Worm (Caenorhabditis elegans) whole organism, young adult: ENCODE data around the gene cah-1.

Experiments used
- B0035.1 ChIP-seq: sonication (generic microtip); optimal IDR thresholded peaks from 2 replicates; lab custom pipeline; 2016; ENCODE audit warnings: missing genetic modification characterization, mild to moderate bottlenecking, missing compliant biosample characterization, missing genotype, missing genetic modification reagents
- D2030.7 ChIP-seq: fragments of 200-800 bp; sonication (Bioruptor generic); IDR thresholded peaks from 2 replicates; pipeline ENCODE4 v1.3.6; 2022; ENCODE audit warnings: missing genetic modification reagents, missing genetic modification characterization, missing compliant biosample characterization
- F10E7.11 ChIP-seq: sonication (generic microtip); optimal IDR thresholded peaks from 2 replicates; lab custom pipeline; 2017; ENCODE audit warnings: mild to moderate bottlenecking, missing genetic modification characterization, moderate library complexity, missing compliant biosample characterization
- F33H1.4 ChIP-seq: fragments of 200-800 bp; sonication (Bioruptor generic); IDR thresholded peaks from 2 replicates; pipeline ENCODE4 v1.3.6; 2022; ENCODE audit warnings: missing genetic modification reagents, missing genetic modification characterization, missing compliant biosample characterization
- F37B4.10 ChIP-seq: fragments of 200-800 bp; sonication (Bioruptor generic); IDR thresholded peaks from 2 replicates; pipeline ENCODE4 v1.3.6; 2022; ENCODE audit warnings: missing genetic modification characterization, missing compliant biosample characterization
- F39B2.1 ChIP-seq: fragments of 200-800 bp; sonication (Bioruptor generic); IDR thresholded peaks from 2 replicates; pipeline ENCODE4 v1.3.6; 2022; ENCODE audit warnings: missing genetic modification reagents, missing genetic modification characterization, missing compliant biosample characterization
- F57A8.1 ChIP-seq: fragments of 200-800 bp; sonication (Bioruptor generic); optimal IDR thresholded peaks from 2 replicates; lab custom pipeline; 2018; ENCODE audit warnings: mild to moderate bottlenecking, missing genetic modification characterization, moderate library complexity, missing compliant biosample characterization
- F57C9.4 ChIP-seq: sonication (generic microtip); optimal IDR thresholded peaks from 2 replicates; lab custom pipeline; 2017; ENCODE audit warnings: mild to moderate bottlenecking, missing genetic modification characterization, missing compliant biosample characterization
- T07F8.4 ChIP-seq: sonication (generic microtip); optimal IDR thresholded peaks from 2 replicates; lab custom pipeline; 2016; ENCODE audit warnings: mild to moderate bottlenecking, missing genetic modification characterization, moderate library complexity, missing compliant biosample characterization
- Y53G8AR.9 ChIP-seq: fragments of 200-800 bp; sonication (Bioruptor generic); conservative IDR thresholded peaks from 2 replicates; pipeline ENCODE4 v1.3.6; 2022; ENCODE audit warnings: missing genetic modification reagents, missing genetic modification characterization, missing compliant biosample characterization
- Y67H2A.10 ChIP-seq: fragments of 200-800 bp; sonication (Bioruptor generic); conservative IDR thresholded peaks from 2 replicates; pipeline ENCODE4 v1.3.6; 2022; ENCODE audit warnings: missing genetic modification reagents, missing genetic modification characterization, missing compliant biosample characterization
- Y79H2A.3 ChIP-seq: fragments of 200-800 bp; sonication (Bioruptor generic); conservative IDR thresholded peaks from 2 replicates; pipeline ENCODE4 v1.3.6; 2022; ENCODE audit warnings: missing genetic modification reagents, missing genetic modification characterization, missing compliant biosample characterization
- Y95B8A.8 ChIP-seq: fragments of 200-800 bp; sonication (Bioruptor generic); IDR thresholded peaks from 2 replicates; pipeline ENCODE4 v1.3.6; 2022; ENCODE audit warnings: missing genetic modification reagents, missing genetic modification characterization, missing compliant biosample characterization
- aptf-2 ChIP-seq: fragments of 200-800 bp; sonication (Bioruptor generic); conservative IDR thresholded peaks from 2 replicates; pipeline ENCODE4 v1.3.6; 2022; ENCODE audit warnings: missing genetic modification reagents, missing genetic modification characterization, missing compliant biosample characterization
- aptf-3 ChIP-seq: fragments of 200-800 bp; sonication (Bioruptor generic); IDR thresholded peaks from 2 replicates; pipeline ENCODE4 v1.3.6; 2022; ENCODE audit warnings: missing genetic modification characterization, missing compliant biosample characterization
- atf-7 ChIP-seq: sonication (generic microtip); optimal IDR thresholded peaks from 2 replicates; lab custom pipeline; 2017; ENCODE audit warnings: mild to moderate bottlenecking, missing genetic modification characterization, missing compliant biosample characterization
- athp-1 ChIP-seq: sonication (generic microtip); optimal IDR thresholded peaks from 2 replicates; lab custom pipeline; 2017; ENCODE audit warnings: mild to moderate bottlenecking, missing genetic modification characterization, missing compliant biosample characterization
- attf-3 ChIP-seq: fragments of 200-800 bp; sonication (Bioruptor generic); conservative IDR thresholded peaks from 2 replicates; pipeline ENCODE4 v1.3.6; 2022; ENCODE audit warnings: missing genetic modification reagents, missing genetic modification characterization, missing compliant biosample characterization
- ccch-3 ChIP-seq: fragments of 200-800 bp; sonication (Bioruptor generic); optimal IDR thresholded peaks from 2 replicates; lab custom pipeline; 2018; ENCODE audit warnings: mild to moderate bottlenecking, missing genetic modification characterization, missing compliant biosample characterization
- ceh-27 ChIP-seq: fragments of 200-800 bp; sonication (Bioruptor generic); optimal IDR thresholded peaks from 2 replicates; lab custom pipeline; 2018; ENCODE audit warnings: mild to moderate bottlenecking, missing genetic modification characterization, moderate library complexity, missing compliant biosample characterization
- ceh-58 ChIP-seq: fragments of 200-800 bp; sonication (Bioruptor generic); IDR thresholded peaks from 2 replicates; pipeline ENCODE4 v1.3.6; 2022; ENCODE audit warnings: missing genetic modification characterization, missing compliant biosample characterization
- ceh-79 ChIP-seq: sonication (generic microtip); optimal IDR thresholded peaks from 2 replicates; lab custom pipeline; 2017; ENCODE audit warnings: mild to moderate bottlenecking, missing genetic modification characterization, missing compliant biosample characterization
- dox-1 ChIP-seq: fragments of 200-800 bp; sonication (Bioruptor generic); IDR thresholded peaks from 2 replicates; pipeline ENCODE4 v1.3.6; 2022; ENCODE audit warnings: missing genetic modification reagents, missing genetic modification characterization, missing compliant biosample characterization
- dpl-1 ChIP-seq: fragments of 150-350 bp; optimal IDR thresholded peaks from 2 replicates; lab custom pipeline; 2014; ENCODE audit warnings: missing biosample characterization, missing genetic modification reagents, missing genetic modification characterization
- egl-44 ChIP-seq: fragments of 200-800 bp; sonication (Bioruptor generic); IDR thresholded peaks from 2 replicates; pipeline ENCODE4 v1.3.6; 2022; ENCODE audit warnings: missing genetic modification reagents, missing genetic modification characterization, missing compliant biosample characterization
- ekl-4 ChIP-seq: fragments of 200-800 bp; sonication (Bioruptor generic); IDR thresholded peaks from 2 replicates; pipeline ENCODE4 v1.3.6; 2022; ENCODE audit warnings: missing genetic modification reagents, missing genetic modification characterization, missing compliant biosample characterization
- fkh-3 ChIP-seq: sonication (generic microtip); optimal IDR thresholded peaks from 2 replicates; lab custom pipeline; 2016; ENCODE audit warnings: mild to moderate bottlenecking, missing genetic modification characterization, missing compliant biosample characterization
- gei-17 ChIP-seq: fragments of 200-800 bp; sonication (Bioruptor generic); optimal IDR thresholded peaks from 2 replicates; lab custom pipeline; 2018; ENCODE audit warnings: mild to moderate bottlenecking, missing genetic modification characterization, missing compliant biosample characterization
- hlh-26 ChIP-seq: fragments of 200-800 bp; sonication (Bioruptor generic); conservative IDR thresholded peaks from 2 replicates; pipeline ENCODE4 v1.3.6; 2022; ENCODE audit warnings: missing genetic modification reagents, missing genetic modification characterization, missing compliant biosample characterization
- lag-1 ChIP-seq: fragments of 200-800 bp; sonication (Bioruptor generic); IDR thresholded peaks from 2 replicates; pipeline ENCODE4 v1.3.6; 2022; ENCODE audit warnings: missing genetic modification reagents, missing genetic modification characterization, missing compliant biosample characterization
- lin-26 ChIP-seq: fragments of 200-800 bp; sonication (Bioruptor generic); IDR thresholded peaks from 2 replicates; pipeline ENCODE4 v1.3.6; 2022; ENCODE audit warnings: missing genetic modification reagents, missing genetic modification characterization, missing compliant biosample characterization
- lin-35 ChIP-seq, 3 experiments: fragments of 150-350 bp in 2 of 3; sonication (generic microtip) in 1 of 3; optimal IDR thresholded peaks; 2 replicates each; lab custom pipeline; 2014 to 2018; ENCODE audit warnings: missing biosample characterization in 3 of 3, missing genetic modification characterization in 3 of 3, missing genetic modification reagents in 3 of 3
- lin-54 ChIP-seq: fragments of 200-800 bp; sonication (Bioruptor generic); optimal IDR thresholded peaks from 2 replicates; lab custom pipeline; 2018; ENCODE audit warnings: mild to moderate bottlenecking, missing genetic modification characterization, missing compliant biosample characterization
- lir-1 ChIP-seq: fragments of 200-800 bp; sonication (Bioruptor generic); conservative IDR thresholded peaks from 2 replicates; pipeline ENCODE4 v1.3.6; 2022; ENCODE audit warnings: missing genetic modification reagents, missing genetic modification characterization, missing compliant biosample characterization
- mcd-1 ChIP-seq: fragments of 200-800 bp; sonication (Bioruptor generic); IDR thresholded peaks from 2 replicates; pipeline ENCODE4 v1.3.6; 2022; ENCODE audit warnings: missing genetic modification reagents, missing genetic modification characterization, missing compliant biosample characterization
- mes-4 ChIP-seq: sonication (generic microtip); optimal IDR thresholded peaks from 2 replicates; lab custom pipeline; 2016; ENCODE audit warnings: missing genotype, missing genetic modification characterization, missing compliant biosample characterization
- mxl-1 ChIP-seq: sonication (generic microtip); optimal IDR thresholded peaks from 2 replicates; lab custom pipeline; 2016; ENCODE audit warnings: missing genetic modification characterization, missing compliant biosample characterization
- nfya-1 ChIP-seq: sonication (generic microtip); optimal IDR thresholded peaks from 2 replicates; lab custom pipeline; 2017; ENCODE audit warnings: antibody characterized with exemption, missing compliant biosample characterization, missing genetic modification characterization, borderline replicate concordance; ENCODE audit not compliant: insufficient read depth
- nhr-179 ChIP-seq: sonication (generic microtip); optimal IDR thresholded peaks from 2 replicates; lab custom pipeline; 2016; ENCODE audit warnings: mild to moderate bottlenecking, missing genetic modification characterization, missing compliant biosample characterization
- nhr-27 ChIP-seq: fragments of 200-800 bp; sonication (Bioruptor generic); optimal IDR thresholded peaks from 2 replicates; lab custom pipeline; 2018; ENCODE audit warnings: mild to moderate bottlenecking, missing genetic modification characterization, moderate library complexity, missing compliant biosample characterization
- nhr-90 ChIP-seq: sonication (generic microtip); optimal IDR thresholded peaks from 2 replicates; lab custom pipeline; 2016; ENCODE audit warnings: missing genotype, mild to moderate bottlenecking, missing genetic modification characterization, missing compliant biosample characterization
- pbrm-1 ChIP-seq: fragments of 200-800 bp; sonication (Bioruptor generic); IDR thresholded peaks from 2 replicates; pipeline ENCODE4 v1.3.6; 2022; ENCODE audit warnings: missing genetic modification reagents, missing genetic modification characterization, missing compliant biosample characterization
- repo-1 ChIP-seq: sonication (generic microtip); optimal IDR thresholded peaks from 2 replicates; lab custom pipeline; 2017; ENCODE audit warnings: mild to moderate bottlenecking, missing genetic modification characterization, missing compliant biosample characterization
- rpc-1 ChIP-seq, 2 experiments: fragments of 150-350 bp in 1 of 2; sonication (generic microtip) in 1 of 2; optimal IDR thresholded peaks; 2 replicates each; lab custom pipeline; 2014 to 2018; ENCODE audit warnings: missing biosample characterization in 1 of 2, missing genetic modification characterization in 1 of 2, missing genetic modification reagents in 1 of 2, missing genotype in 1 of 2
- sea-2 ChIP-seq: fragments of 200-800 bp; sonication (Bioruptor generic); IDR thresholded peaks from 2 replicates; pipeline ENCODE4 v1.3.6; 2022; ENCODE audit warnings: missing genetic modification characterization, missing compliant biosample characterization
- tlf-1 ChIP-seq: fragments of 200-800 bp; sonication (Bioruptor generic); optimal IDR thresholded peaks from 2 replicates; lab custom pipeline; 2018; ENCODE audit warnings: mild to moderate bottlenecking, missing genetic modification characterization, missing compliant biosample characterization
- ztf-18 ChIP-seq: sonication (generic microtip); optimal IDR thresholded peaks from 2 replicates; lab custom pipeline; 2016; ENCODE audit warnings: missing genotype, mild to moderate bottlenecking, missing genetic modification characterization, missing compliant biosample characterization
- ztf-22 ChIP-seq: fragments of 200-800 bp; sonication (Bioruptor generic); optimal IDR thresholded peaks from 2 replicates; lab custom pipeline; 2018; ENCODE audit warnings: mild to moderate bottlenecking, missing genetic modification characterization, moderate library complexity, missing compliant biosample characterization
- ztf-26 ChIP-seq: sonication (generic microtip); optimal IDR thresholded peaks from 2 replicates; lab custom pipeline; 2017; ENCODE audit warnings: missing genetic modification characterization, missing compliant biosample characterization
- ztf-28 ChIP-seq: fragments of 200-800 bp; sonication (Bioruptor generic); IDR thresholded peaks from 2 replicates; pipeline ENCODE4 v1.3.6; 2022; ENCODE audit warnings: missing genetic modification reagents, missing genetic modification characterization, missing compliant biosample characterization

Gene cah-1

DNA sequence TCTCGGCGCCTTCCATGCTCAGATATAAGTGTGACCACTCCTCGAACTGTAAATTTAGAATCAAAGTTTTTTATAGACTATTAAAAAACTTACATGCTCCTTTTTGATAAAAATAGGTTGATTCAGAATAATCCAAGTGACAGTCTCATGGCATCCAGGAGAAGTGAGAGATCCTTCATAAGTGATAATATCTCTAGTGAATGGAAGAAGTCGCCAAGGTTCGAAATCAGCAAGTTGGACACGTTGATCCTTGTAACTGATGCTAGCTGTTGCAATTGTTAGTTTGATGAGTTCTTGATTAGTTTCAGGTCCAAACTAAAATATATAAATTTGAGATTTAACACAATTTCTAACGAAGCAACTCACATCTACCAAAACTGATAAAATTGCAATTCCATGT lies 2.1 kb downstream of the cah-1 start (continued):
- TF ChIP-seq Y79H2A.3 (GFP tag; lab: Robert Waterston, UW) (no peak), pbrm-1 (GFP tag; lab: Robert Waterston, UW) (no peak), fkh-3 (no peak), mcd-1 (GFP tag; lab: Robert Waterston, UW) (no peak), T07F8.4 (tag; lab: Kevin White, UChicago) (no peak), Y67H2A.10 (GFP tag; lab: Robert Waterston, UW) (no peak), dox-1 (no peak), B0035.1 (tag; lab: Kevin White, UChicago) (no peak), F37B4.10 (no peak), F57A8.1 (GFP tag; lab: Kevin White, UChicago) (no peak), atf-7 (tag; lab: Kevin White, UChicago) (no peak), attf-3 (GFP tag; lab: Robert Waterston, UW) (no peak), ceh-27 (GFP tag; lab: Kevin White, UChicago) (no peak), lag-1 (GFP tag; lab: Robert Waterston, UW) (no peak), mes-4 (tag; lab: Kevin White, UChicago) (no peak), mxl-1 (tag; lab: Kevin White, UChicago) (no peak), Y53G8AR.9 (GFP tag; lab: Robert Waterston, UW) (peak; percentile 8; the same call in 1 of the 2 replicates), nhr-90 (no peak), ceh-58 (no peak), sea-2 (no peak), D2030.7 (GFP tag; lab: Robert Waterston, UW) (no peak), egl-44 (no peak), repo-1 (tag; lab: Kevin White, UChicago) (peak; percentile 30), ztf-26 (no peak), nhr-179 (tag; lab: Kevin White, UChicago) (no peak), F10E7.11 (tag; lab: Kevin White, UChicago) (no peak), F33H1.4 (GFP tag; lab: Robert Waterston, UW) (no peak), F39B2.1 (GFP tag; lab: Robert Waterston, UW) (no peak), lin-35 (GFP tag; optimal IDR thresholded peaks at IDR 0.05; lab: Kevin White, UChicago) (peak in 1 of 3 experiments; percentile 8), ztf-18 (tag; lab: Kevin White, UChicago) (no peak), F57C9.4 (tag; lab: Kevin White, UChicago) (no peak), lin-54 (GFP tag; lab: Kevin White, UChicago) (peak; percentile 4), athp-1 (no peak), dpl-1 (GFP tag; lab: Kevin White, UChicago) (no peak), ekl-4 (GFP tag; lab: Robert Waterston, UW) (0 out of 2 replicates have a peak, but pooled peaks have one; percentile 7), Y95B8A.8 (GFP tag; lab: Robert Waterston, UW) (no peak), ccch-3 (GFP tag; lab: Kevin White, UChicago) (no peak), ztf-28 (GFP tag; lab: Robert Waterston, UW) (no peak), nhr-27 (tag; lab: Kevin White, UChicago) (no peak), ceh-79 (tag; lab: Kevin White, UChicago) (no peak), rpc-1 (optimal IDR thresholded peaks at IDR 0.05; lab: Kevin White, UChicago) (no peak), rpc-1 (tag; optimal IDR thresholded peaks at IDR 0.05; lab: Kevin White, UChicago) (no peak), hlh-26 (GFP tag; lab: Robert Waterston, UW) (no peak), lir-1 (no peak), ztf-22 (GFP tag; lab: Kevin White, UChicago) (peak; percentile 9), gei-17 (GFP tag; lab: Kevin White, UChicago) (no peak), aptf-3 (GFP tag; lab: Robert Waterston, UW) (no peak), aptf-2 (GFP tag; lab: Robert Waterston, UW) (no peak), tlf-1 (GFP tag; lab: Kevin White, UChicago) (peak; percentile 59), nfya-1 (tag; lab: Kevin White, UChicago) (no peak), lin-26 (GFP tag; lab: Robert Waterston, UW) (no peak)
